Worm (Caenorhabditis elegans): ENCODE measurements around the gene K11D12.14.

K11D12.14 gene

ce11 chrV:5049333-5049942, at the start of gene K11D12.14, which contains the start of gene pqn-51:
TSS of gene K11D12.14 (plus strand) at chrV:5049636.
TSS of gene pqn-51 (plus strand) at chrV:5049607.
- TF ChIP-seq hnd-1 (tag; optimal IDR thresholded peaks at IDR 0.05) (no peak), B0310.2 (tag; optimal IDR thresholded peaks at IDR 0.05) (no peak), tbx-11 (GFP tag; IDR thresholded peaks at IDR 0.05) (no peak), ceh-36 (tag; optimal IDR thresholded peaks at IDR 0.05) (no peak), hmbx-1 (tag; optimal IDR thresholded peaks at IDR 0.05) (no peak), ceh-13 (GFP tag; optimal IDR thresholded peaks at IDR 0.05) (no peak), pes-1 (GFP tag; IDR thresholded peaks at IDR 0.05) (0 out of 2 replicates have a peak, but pooled peaks have one; percentile 32), tra-4 (tag; optimal IDR thresholded peaks at IDR 0.05) (no peak), F13C5.2 (tag; optimal IDR thresholded peaks at IDR 0.05) (peak; percentile 71), sea-1 (GFP tag; conservative IDR thresholded peaks at IDR 0.05) (no peak), scrt-1 (GFP tag; IDR thresholded peaks at IDR 0.05) (peak; percentile 85), hmg-4 (GFP tag; optimal IDR thresholded peaks at IDR 0.05) (peak; percentile 15), flt-1 (GFP tag; IDR thresholded peaks at IDR 0.05) (0 out of 2 replicates have a peak, but pooled peaks have one; percentile 20), ets-7 (tag; optimal IDR thresholded peaks at IDR 0.05) (no peak), tbx-37 (GFP tag; conservative IDR thresholded peaks at IDR 0.05) (no peak), ama-1 (optimal IDR thresholded peaks at IDR 0.05) (no peak), aly-1 (tag; optimal IDR thresholded peaks at IDR 0.05) (no peak)

ce11 chrV:5000406-5000805, 49.0 kb upstream of the K11D12.14 start, which contains the start of gene ugt-7:
TSS of gene ugt-7 (minus strand) at chrV:5000566.
- TF ChIP-seq aly-1 (tag; optimal IDR thresholded peaks at IDR 0.05), result no peak
- no peak for TF ChIP-seq hmbx-1 (tag; optimal IDR thresholded peaks at IDR 0.05)
- no peak for TF ChIP-seq tra-4 (tag; optimal IDR thresholded peaks at IDR 0.05)
- TF ChIP-seq tbx-11 (GFP tag; IDR thresholded peaks at IDR 0.05), result no peak
- no peak for TF ChIP-seq F13C5.2 (tag; optimal IDR thresholded peaks at IDR 0.05)
- TF ChIP-seq ets-7 (tag; optimal IDR thresholded peaks at IDR 0.05), result no peak
- no peak for TF ChIP-seq B0310.2 (tag; optimal IDR thresholded peaks at IDR 0.05)
- TF ChIP-seq flt-1 (GFP tag; IDR thresholded peaks at IDR 0.05), result no peak

ce11 chrV:5001386-5001785, 48.0 kb upstream of the K11D12.14 start, which contains the start of gene srr-8:
TSS of gene srr-8 (plus strand) at chrV:5001686.
- TF ChIP-seq scrt-1 (GFP tag; IDR thresholded peaks at IDR 0.05), result no peak
- no peak for TF ChIP-seq B0310.2 (tag; optimal IDR thresholded peaks at IDR 0.05)
- no peak for TF ChIP-seq tbx-11 (GFP tag; IDR thresholded peaks at IDR 0.05)
- no peak for TF ChIP-seq ceh-36 (tag; optimal IDR thresholded peaks at IDR 0.05)
- no peak for TF ChIP-seq aly-1 (tag; optimal IDR thresholded peaks at IDR 0.05)
- no peak for TF ChIP-seq ets-7 (tag; optimal IDR thresholded peaks at IDR 0.05)
- no peak for TF ChIP-seq ama-1 (optimal IDR thresholded peaks at IDR 0.05)
- no peak for TF ChIP-seq tbx-37 (GFP tag; conservative IDR thresholded peaks at IDR 0.05)
- TF ChIP-seq tra-4 (tag; optimal IDR thresholded peaks at IDR 0.05), result no peak
- no peak for TF ChIP-seq hmg-4 (GFP tag; optimal IDR thresholded peaks at IDR 0.05)
- no peak for TF ChIP-seq hnd-1 (tag; optimal IDR thresholded peaks at IDR 0.05)
- no peak for TF ChIP-seq pes-1 (GFP tag; IDR thresholded peaks at IDR 0.05)
- no peak for TF ChIP-seq F13C5.2 (tag; optimal IDR thresholded peaks at IDR 0.05)

- TF ChIP-seq tra-4 (tag; optimal IDR thresholded peaks at IDR 0.05) (no peak), ama-1 (optimal IDR thresholded peaks at IDR 0.05) (no peak)
These were observed 37.1 kb upstream of the K11D12.14 start, which contains the start of gene srr-6 for ce11 chrV:5012193-5012853. TSS of gene srr-6 (plus strand) at chrV:5012803.

- no peak for TF ChIP-seq tra-4 (tag; optimal IDR thresholded peaks at IDR 0.05)
- TF ChIP-seq pes-1 (GFP tag; IDR thresholded peaks at IDR 0.05), result no peak
- no peak for TF ChIP-seq ama-1 (optimal IDR thresholded peaks at IDR 0.05)
- TF ChIP-seq tbx-37 (GFP tag; conservative IDR thresholded peaks at IDR 0.05), result no peak
These were observed 32.7 kb upstream of the K11D12.14 start for ce11 chrV:5016728-5017127.

ce11 chrV:5018067-5018466, 31.4 kb upstream of the K11D12.14 start:
- TF ChIP-seq scrt-1 (GFP tag; IDR thresholded peaks at IDR 0.05), result no peak
- TF ChIP-seq ceh-13 (GFP tag; optimal IDR thresholded peaks at IDR 0.05), result no peak
- TF ChIP-seq hmg-4 (GFP tag; optimal IDR thresholded peaks at IDR 0.05), result no peak
- no peak for TF ChIP-seq ama-1 (optimal IDR thresholded peaks at IDR 0.05)
- TF ChIP-seq pes-1 (GFP tag; IDR thresholded peaks at IDR 0.05), result no peak
- TF ChIP-seq tbx-11 (GFP tag; IDR thresholded peaks at IDR 0.05), result no peak
- no peak for TF ChIP-seq hnd-1 (tag; optimal IDR thresholded peaks at IDR 0.05)
- TF ChIP-seq F13C5.2 (tag; optimal IDR thresholded peaks at IDR 0.05), result no peak
- no peak for TF ChIP-seq ets-7 (tag; optimal IDR thresholded peaks at IDR 0.05)
- no peak for TF ChIP-seq aly-1 (tag; optimal IDR thresholded peaks at IDR 0.05)
- no peak for TF ChIP-seq tra-4 (tag; optimal IDR thresholded peaks at IDR 0.05)
- TF ChIP-seq hmbx-1 (tag; optimal IDR thresholded peaks at IDR 0.05), result no peak
- TF ChIP-seq B0310.2 (tag; optimal IDR thresholded peaks at IDR 0.05), result no peak
- no peak for TF ChIP-seq flt-1 (GFP tag; IDR thresholded peaks at IDR 0.05)
- no peak for TF ChIP-seq sea-1 (GFP tag; conservative IDR thresholded peaks at IDR 0.05)

- TF ChIP-seq pes-1 (GFP tag; IDR thresholded peaks at IDR 0.05), result no peak
- no peak for TF ChIP-seq F13C5.2 (tag; optimal IDR thresholded peaks at IDR 0.05)
- no peak for TF ChIP-seq tra-4 (tag; optimal IDR thresholded peaks at IDR 0.05)
- no peak for TF ChIP-seq hmbx-1 (tag; optimal IDR thresholded peaks at IDR 0.05)
- TF ChIP-seq aly-1 (tag; optimal IDR thresholded peaks at IDR 0.05), result no peak
- no peak for TF ChIP-seq ceh-36 (tag; optimal IDR thresholded peaks at IDR 0.05)
- TF ChIP-seq hnd-1 (tag; optimal IDR thresholded peaks at IDR 0.05), result no peak
- TF ChIP-seq sea-1 (GFP tag; conservative IDR thresholded peaks at IDR 0.05), result no peak
- no peak for TF ChIP-seq B0310.2 (tag; optimal IDR thresholded peaks at IDR 0.05)
- no peak for TF ChIP-seq scrt-1 (GFP tag; IDR thresholded peaks at IDR 0.05)
- no peak for TF ChIP-seq ets-7 (tag; optimal IDR thresholded peaks at IDR 0.05)
- TF ChIP-seq flt-1 (GFP tag; IDR thresholded peaks at IDR 0.05), result no peak
- TF ChIP-seq ama-1 (optimal IDR thresholded peaks at IDR 0.05), result no peak
- no peak for TF ChIP-seq tbx-37 (GFP tag; conservative IDR thresholded peaks at IDR 0.05)
These were observed 30.6 kb upstream of the K11D12.14 start, which contains the start of gene srr-4 for ce11 chrV:5018810-5019274. TSS of gene srr-4 (plus strand) at chrV:5019224.
